Fruit fly (Drosophila melanogaster): ENCODE measurements around the gene CG18284.
A peak's percentile ranks its signal among the peaks of the same experiment; 100 is the strongest.

Gene CG18284

DNA sequence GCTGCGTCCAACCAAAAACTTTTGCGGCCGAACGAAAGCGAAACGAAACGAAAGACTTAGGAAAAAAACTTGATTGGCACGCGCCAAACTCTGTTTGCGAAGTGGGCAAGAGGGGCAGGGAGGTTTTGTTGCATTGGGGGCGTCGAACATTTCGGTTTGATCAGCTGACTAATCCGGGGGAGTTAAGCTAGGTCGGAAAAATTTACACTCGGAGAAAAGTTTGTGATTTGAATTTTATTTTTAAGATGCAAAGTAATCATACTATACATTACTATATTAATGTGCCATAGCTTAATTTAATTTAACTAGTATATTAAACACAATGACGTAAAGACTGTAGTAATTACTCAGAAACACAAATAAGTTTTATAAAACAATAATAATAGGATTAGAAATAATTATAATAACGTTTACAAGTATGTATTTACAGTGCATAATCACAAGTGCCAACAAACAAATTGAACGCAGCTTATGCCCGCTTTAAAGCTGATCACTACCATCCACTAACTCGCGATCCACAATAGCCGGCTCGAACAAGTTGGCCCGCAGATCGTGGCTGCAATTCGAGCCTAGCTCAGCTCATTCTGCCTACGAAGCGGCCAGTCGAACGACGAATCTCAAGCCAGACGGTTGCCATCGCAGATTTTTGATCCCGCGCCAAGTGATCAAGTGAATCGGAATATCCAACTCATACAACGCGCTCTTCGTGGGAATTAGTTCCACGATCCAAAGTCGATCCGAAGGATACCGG lies 17.9 kb downstream of the CG18284 start, which contains the start of gene CG31871 (continued):
- TF ChIP-seq ro (GFP tag; IDR thresholded peaks at IDR 0.05), result peak; percentile 29; the same call in 1 of the 2 replicates
- TF ChIP-seq CG7372 (GFP tag; IDR thresholded peaks at IDR 0.05), result no peak
- TF ChIP-seq HmgZ (tag; optimal IDR thresholded peaks at IDR 0.05), result peak; percentile 43
- TF ChIP-seq Elba2 (GFP tag; optimal IDR thresholded peaks at IDR 0.05), result no peak
- TF ChIP-seq klu (GFP tag; IDR thresholded peaks at IDR 0.05), result peak; percentile 92
- TF ChIP-seq Sox100B (GFP tag; optimal IDR thresholded peaks at IDR 0.05), result peak; percentile 84
- no peak for TF ChIP-seq fu2 (GFP tag; optimal IDR thresholded peaks at IDR 0.05)
- no peak for TF ChIP-seq Mes4 (GFP tag; optimal IDR thresholded peaks at IDR 0.05)
- peak in 1 of 2 experiments; percentile 81 for TF ChIP-seq bsh (GFP tag; optimal IDR thresholded peaks at IDR 0.05)
- no peak for TF ChIP-seq mirr (GFP tag; optimal IDR thresholded peaks at IDR 0.05)
- peak; percentile 72 for TF ChIP-seq CG10267 (tag; optimal IDR thresholded peaks at IDR 0.05)
- TF ChIP-seq crc (GFP tag; optimal IDR thresholded peaks at IDR 0.05), result no peak
- no peak for TF ChIP-seq kay (GFP tag; optimal IDR thresholded peaks at IDR 0.05)
- TF ChIP-seq nerfin-2 (GFP tag; IDR thresholded peaks at IDR 0.05; ENCODE audit: partially characterized antibody), result no peak
- TF ChIP-seq CG3838 (GFP tag; optimal IDR thresholded peaks at IDR 0.05), result no peak
- no peak for TF ChIP-seq Lim3 (GFP tag; IDR thresholded peaks at IDR 0.05)
- no peak for TF ChIP-seq en (GFP tag; optimal IDR thresholded peaks at IDR 0.05)
- peak; percentile 80 for TF ChIP-seq PHDP (tag; optimal IDR thresholded peaks at IDR 0.05)
- peak; percentile 39 for TF ChIP-seq CG11723 (GFP tag; optimal IDR thresholded peaks at IDR 0.05)
- no peak for TF ChIP-seq CG11085 (GFP tag; IDR thresholded peaks at IDR 0.05)
- no peak for TF ChIP-seq D19A (tag; optimal IDR thresholded peaks at IDR 0.05)
- no peak for TF ChIP-seq CG16863 (GFP tag; optimal IDR thresholded peaks at IDR 0.05)
- peak; percentile 71 for TF ChIP-seq sens (GFP tag)
- TF ChIP-seq GATAe (GFP tag; conservative IDR thresholded peaks at IDR 0.05), result 0 out of 2 replicates have a peak, but pooled peaks have one; percentile 28
- TF ChIP-seq CG6654 (GFP tag; optimal IDR thresholded peaks at IDR 0.05), result peak; percentile 17
- TF ChIP-seq CkIIα-i1 (GFP tag; IDR thresholded peaks at IDR 0.05), result no peak
- TF ChIP-seq CG7839 (tag; optimal IDR thresholded peaks at IDR 0.05), result peak; percentile 87
- peak; percentile 67 for TF ChIP-seq CG9727 (GFP tag; optimal IDR thresholded peaks at IDR 0.05)
- TF ChIP-seq Dip3 (GFP tag; optimal IDR thresholded peaks at IDR 0.05), result no peak
- peak; percentile 2 for TF ChIP-seq CG8359 (GFP tag; optimal IDR thresholded peaks at IDR 0.05; ENCODE audit: borderline replicate concordance)
- TF ChIP-seq Kr (GFP tag; optimal IDR thresholded peaks at IDR 0.05), result no peak
- peak; percentile 83 for TF ChIP-seq grau (tag; optimal IDR thresholded peaks at IDR 0.05)
- no peak for TF ChIP-seq gro (GFP tag; optimal IDR thresholded peaks at IDR 0.05)
- no peak for TF ChIP-seq twi (tag; optimal IDR thresholded peaks at IDR 0.05)
- TF ChIP-seq luna (GFP tag; optimal IDR thresholded peaks at IDR 0.05), result no peak
- TF ChIP-seq CG16813 (GFP tag; IDR thresholded peaks at IDR 0.05; ENCODE audit: partially characterized antibody), result no peak
- TF ChIP-seq Deaf1 (tag; optimal IDR thresholded peaks at IDR 0.05), result peak; percentile 60
- TF ChIP-seq sima (GFP tag; optimal IDR thresholded peaks at IDR 0.05), result no peak
- TF ChIP-seq CG6765 (GFP tag; optimal IDR thresholded peaks at IDR 0.05), result peak; percentile 14
- peak; percentile 80; the same call in 2 of the 3 replicates for TF ChIP-seq CG11695 (GFP tag; IDR thresholded peaks at IDR 0.05)
- TF ChIP-seq ERR (GFP tag; optimal IDR thresholded peaks at IDR 0.05), result no peak
- no peak for TF ChIP-seq sug (tag; optimal IDR thresholded peaks at IDR 0.05)
- TF ChIP-seq HmgD (GFP tag; optimal IDR thresholded peaks at IDR 0.05), result no peak
- no peak for TF ChIP-seq Ravus (GFP tag; IDR thresholded peaks at IDR 0.05)
- TF ChIP-seq ap (GFP tag; IDR thresholded peaks at IDR 0.05), result peak; percentile 56
- no peak for TF ChIP-seq ftz-f1 (GFP tag; optimal IDR thresholded peaks at IDR 0.05)
- TF ChIP-seq chinmo (GFP tag; IDR thresholded peaks at IDR 0.05; ENCODE audit: partially characterized antibody), result no peak
- TF ChIP-seq Taf1 (GFP tag; IDR thresholded peaks at IDR 0.05), result no peak
- peak; percentile 61 for TF ChIP-seq CG10209 (GFP tag; optimal IDR thresholded peaks at IDR 0.05)
- peak; percentile 32 for TF ChIP-seq CG10543 (GFP tag; optimal IDR thresholded peaks at IDR 0.05)
